Worm (Caenorhabditis elegans) whole organism, L4 larva: ENCODE measurements around the gene Y43F8C.11.

Experiments
- ama-1 ChIP-seq: fragments of 150-350 bp; optimal IDR thresholded peaks from 2 replicates; lab custom pipeline; 2014; ENCODE audit warnings: inconsistent platforms, mixed read lengths
- nhr-237 ChIP-seq: sonication (generic microtip); optimal IDR thresholded peaks from 2 replicates; lab custom pipeline; 2017; ENCODE audit warnings: missing biosample characterization, missing genetic modification characterization

DNA sequence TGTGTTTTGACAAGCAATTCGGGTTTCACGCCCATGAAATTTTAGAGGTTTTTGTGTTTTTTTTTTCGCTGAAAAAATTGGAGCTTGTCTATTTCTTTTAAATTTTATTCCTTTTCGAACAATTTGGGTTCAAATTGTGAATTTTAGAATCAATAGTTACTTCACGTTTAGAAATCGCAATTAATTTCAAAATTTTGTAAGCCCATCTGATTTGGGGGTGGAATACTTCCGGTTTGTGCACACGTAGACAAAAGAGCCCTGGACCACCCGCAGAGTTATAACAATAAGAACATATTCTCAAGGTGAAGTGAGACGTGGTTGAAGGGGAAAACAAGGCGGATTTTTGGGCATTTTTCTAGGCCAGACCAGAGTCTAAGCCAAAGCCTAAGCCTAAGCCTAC, 49.2 kb downstream of the Y43F8C.11 start, which contains the start of gene Y116F11A.6:
- TF ChIP-seq ama-1 (lab: Kevin White, UChicago) (no peak), nhr-237 (tag; lab: Kevin White, UChicago) (no peak)
